Fruit fly (Drosophila melanogaster) whole organism, wandering third instar larva: ENCODE results near the gene Uch.
A peak's percentile ranks its signal among the peaks of the same experiment; 100 is the strongest.

Experiments
- Abd-B ChIP-seq: fragments of >200 bp; optimal IDR thresholded peaks from 2 replicates; lab custom pipeline; 2017; ENCODE audit warnings: missing biosample characterization, missing genetic modification characterization
- CG32264 ChIP-seq: fragments of 200-800 bp; sonication (Bioruptor generic); optimal IDR thresholded peaks from 2 replicates; lab custom pipeline; 2016; ENCODE audit warnings: missing biosample characterization, missing genetic modification characterization
- CG9705 ChIP-seq: fragments of 200-800 bp; sonication (Bioruptor generic); optimal IDR thresholded peaks from 2 replicates; lab custom pipeline; 2018; ENCODE audit warnings: missing biosample characterization, mild to moderate bottlenecking, missing genetic modification characterization
- CrebA ChIP-seq: fragments of 200-800 bp; sonication (Bioruptor generic); optimal IDR thresholded peaks from 2 replicates; lab custom pipeline; 2016; ENCODE audit warnings: missing biosample characterization, mild to moderate bottlenecking, missing genetic modification characterization, borderline replicate concordance
- Dfd ChIP-seq: fragments of >200 bp; optimal IDR thresholded peaks from 2 replicates; lab custom pipeline; 2017; ENCODE audit warnings: missing biosample characterization, missing genetic modification characterization
- Dif ChIP-seq: fragments of 200-275, 200-300 bp; sonication (Bioruptor generic); optimal IDR thresholded peaks from 2 replicates; lab custom pipeline; 2018; ENCODE audit warnings: missing biosample characterization, missing genetic modification characterization; ENCODE audit not compliant: partially characterized antibody
- HLH106 ChIP-seq: fragments of 200-800 bp; optimal IDR thresholded peaks from 3 replicates; lab custom pipeline; 2019; ENCODE audit warnings: missing biosample characterization, mild to moderate bottlenecking, missing genetic modification characterization, moderate library complexity
- Hnf4 ChIP-seq: fragments of 200-800 bp; sonication (Bioruptor generic); optimal IDR thresholded peaks from 2 replicates; lab custom pipeline; 2016; ENCODE audit warnings: missing biosample characterization, mild to moderate bottlenecking, missing genetic modification characterization
- Hr83 ChIP-seq: fragments of 200-300 bp; sonication (Bioruptor generic); optimal IDR thresholded peaks from 2 replicates; lab custom pipeline; 2016; ENCODE audit warnings: missing biosample characterization, mild to moderate bottlenecking, missing genetic modification characterization, moderate library complexity; ENCODE audit not compliant: poor library complexity, severe bottlenecking
- Jra ChIP-seq: sonication (Bioruptor generic); optimal IDR thresholded peaks from 2 replicates; lab custom pipeline; 2016; ENCODE audit warnings: missing biosample characterization, missing genetic modification characterization
- Mio ChIP-seq: sonication (Bioruptor generic); optimal IDR thresholded peaks from 2 replicates; lab custom pipeline; 2016; ENCODE audit warnings: missing biosample characterization, missing genetic modification characterization
- Myc ChIP-seq: fragments of >200 bp; optimal IDR thresholded peaks from 2 replicates; lab custom pipeline; 2017
- N ChIP-seq: fragments of >200 bp; optimal IDR thresholded peaks from 2 replicates; lab custom pipeline; 2018; ENCODE audit warnings: missing biosample characterization, missing external identifiers, missing genetic modification characterization
- OdsH ChIP-seq: fragments of 200-800 bp; sonication (Bioruptor generic); optimal IDR thresholded peaks from 2 replicates; lab custom pipeline; 2016; ENCODE audit warnings: missing biosample characterization, mild to moderate bottlenecking, missing genetic modification characterization
- Rel ChIP-seq, 2 experiments: fragments of 200-800 bp; sonication (Bioruptor generic) in 1 of 2; optimal IDR thresholded peaks; 2 replicates in 1 of 2; 3 replicates in 1 of 2; lab custom pipeline; 2016 to 2019; ENCODE audit warnings: mild to moderate bottlenecking in 2 of 2, missing biosample characterization in 2 of 2, missing genetic modification characterization in 2 of 2, moderate library complexity in 1 of 2
- Sp1 ChIP-seq: fragments of 200-800 bp; sonication (Bioruptor generic); optimal IDR thresholded peaks from 3 replicates; lab custom pipeline; 2019; ENCODE audit warnings: missing biosample characterization, mild to moderate bottlenecking, missing genetic modification characterization, moderate library complexity
- Vsx2 ChIP-seq: fragments of 200-300, 225-300 bp; sonication (Bioruptor generic); optimal IDR thresholded peaks from 2 replicates; lab custom pipeline; 2018; ENCODE audit warnings: missing biosample characterization, missing genetic modification characterization; ENCODE audit not compliant: partially characterized antibody
- br ChIP-seq: fragments of 200-800 bp; sonication (Bioruptor generic); optimal IDR thresholded peaks from 2 replicates; lab custom pipeline; 2016; ENCODE audit warnings: missing biosample characterization, missing genetic modification characterization
- dl ChIP-seq, 2 experiments: fragments of 175-275, 200-275 bp in 1 of 2; fragments of 200-275 bp in 1 of 2; sonication (Bioruptor generic); optimal IDR thresholded peaks; lab custom pipeline; 2018; ENCODE audit warnings: mild to moderate bottlenecking in 2 of 2, missing biosample characterization in 2 of 2, missing genetic modification characterization in 2 of 2, moderate library complexity in 2 of 2; ENCODE audit not compliant: partially characterized antibody in 2 of 2, insufficient read depth in 1 of 2
- dmrt93B ChIP-seq: fragments of 200-800 bp; sonication (Bioruptor generic); optimal IDR thresholded peaks from 2 replicates; lab custom pipeline; 2018; ENCODE audit warnings: missing biosample characterization, mild to moderate bottlenecking, missing genetic modification characterization
- ey ChIP-seq: fragments of 200-800 bp; sonication (Bioruptor generic); optimal IDR thresholded peaks from 2 replicates; lab custom pipeline; 2016; ENCODE audit warnings: missing biosample characterization, missing genetic modification characterization
- foxo ChIP-seq, 2 experiments: fragments of 200-800 bp; sonication (Bioruptor generic); optimal IDR thresholded peaks; 2 replicates in 1 of 2; 3 replicates in 1 of 2; lab custom pipeline; 2016 to 2017; ENCODE audit warnings: missing biosample characterization in 2 of 2, missing genetic modification characterization in 2 of 2
- fru ChIP-seq: fragments of 200-800 bp; sonication (Bioruptor generic); optimal IDR thresholded peaks from 3 replicates; lab custom pipeline; 2016; ENCODE audit warnings: missing biosample characterization, mild to moderate bottlenecking, missing genetic modification characterization
- h ChIP-seq: fragments of 200-800 bp; sonication (Bioruptor generic); optimal IDR thresholded peaks from 3 replicates; lab custom pipeline; 2016; ENCODE audit warnings: missing biosample characterization, mild to moderate bottlenecking, missing genetic modification characterization
- jim ChIP-seq: fragments of 175-275, 200-325 bp; sonication (Bioruptor generic); optimal IDR thresholded peaks from 2 replicates; lab custom pipeline; 2016; ENCODE audit warnings: missing biosample characterization, mild to moderate bottlenecking, missing genetic modification characterization
- lola ChIP-seq: fragments of >200 bp; optimal IDR thresholded peaks from 2 replicates; lab custom pipeline; 2017; ENCODE audit warnings: missing biosample characterization, missing genetic modification characterization
- psq ChIP-seq: fragments of 200-800 bp; sonication (Bioruptor generic); optimal IDR thresholded peaks from 3 replicates; lab custom pipeline; 2017; ENCODE audit warnings: missing biosample characterization, mild to moderate bottlenecking, missing genetic modification characterization, moderate library complexity
- rgr ChIP-seq: fragments of 200-800 bp; sonication (Bioruptor generic); optimal IDR thresholded peaks from 3 replicates; lab custom pipeline; 2016; ENCODE audit warnings: missing biosample characterization, mild to moderate bottlenecking, missing genetic modification characterization
- sage ChIP-seq: fragments of 200-800 bp; sonication (Bioruptor generic); optimal IDR thresholded peaks from 2 replicates; lab custom pipeline; 2016; ENCODE audit warnings: missing biosample characterization, mild to moderate bottlenecking, missing genetic modification characterization
- sv ChIP-seq: fragments of 200-800 bp; sonication (Bioruptor generic); optimal IDR thresholded peaks from 3 replicates; lab custom pipeline; 2016; ENCODE audit warnings: missing biosample characterization, missing genetic modification characterization
- tai ChIP-seq: sonication (Bioruptor generic); optimal IDR thresholded peaks from 2 replicates; lab custom pipeline; 2016; ENCODE audit warnings: missing biosample characterization, missing genetic modification characterization
- usp ChIP-seq: fragments of >200 bp; optimal IDR thresholded peaks from 2 replicates; lab custom pipeline; 2017; ENCODE audit warnings: missing biosample characterization, missing genetic modification characterization
- woc ChIP-seq: sonication (Bioruptor generic); optimal IDR thresholded peaks from 2 replicates; lab custom pipeline; 2016; ENCODE audit warnings: missing biosample characterization, mild to moderate bottlenecking, missing genetic modification characterization

Uch gene

dm6 chr2L:2192123-2192601 lies 21.8 kb downstream of the Uch start, which contains the start of gene CG10874:
TSS of gene CG10874 (minus strand) at chr2L:2192386.
- TF ChIP-seq CG32264 (GFP tag; lab: Kevin White, UChicago) (no peak), Rel (GFP tag; optimal IDR thresholded peaks at IDR 0.05; lab: Kevin White, UChicago) (no peak), Rel (tag; optimal IDR thresholded peaks at IDR 0.05; lab: Kevin White, UChicago) (peak; percentile 30), Vsx2 (GFP tag; lab: Kevin White, UChicago) (peak; percentile 98), CrebA (GFP tag; lab: Kevin White, UChicago) (no peak), dl (GFP tag; optimal IDR thresholded peaks at IDR 0.05; lab: Kevin White, UChicago; ENCODE audit: insufficient read depth in 1 of 2, partially characterized antibody in 2 of 2) (peak in 1 of 2 experiments; percentile 58), Dif (GFP tag; lab: Kevin White, UChicago) (peak; percentile 89), Hr83 (GFP tag; lab: Kevin White, UChicago) (no peak)

- TF ChIP-seq HLH106 (tag; lab: Kevin White, UChicago) (no peak), ey (GFP tag; lab: Kevin White, UChicago) (no peak), Abd-B (no peak), Dif (GFP tag; lab: Kevin White, UChicago) (no peak), jim (no peak), lola (no peak), usp (GFP tag; lab: Kevin White, UChicago) (no peak), woc (GFP tag; lab: Kevin White, UChicago) (no peak), Dfd (GFP tag; lab: Kevin White, UChicago) (no peak), sage (GFP tag; lab: Kevin White, UChicago) (no peak), sv (GFP tag; lab: Kevin White, UChicago) (no peak), h (GFP tag; lab: Kevin White, UChicago) (no peak)
Observed at dm6 chr2L:2191404-2191803, 22.6 kb downstream of the Uch start.

dm6 chr2L:2190684-2191083 lies 23.3 kb downstream of the Uch start:
- no peak for TF ChIP-seq OdsH (GFP tag; lab: Kevin White, UChicago)
- peak; percentile 11 for TF ChIP-seq rgr
- no peak for TF ChIP-seq foxo (GFP tag; optimal IDR thresholded peaks at IDR 0.05; lab: Kevin White, UChicago)
- TF ChIP-seq Jra (GFP tag; lab: Kevin White, UChicago), result no peak
- TF ChIP-seq Rel (GFP tag; optimal IDR thresholded peaks at IDR 0.05; lab: Kevin White, UChicago), result no peak
- TF ChIP-seq Rel (tag; optimal IDR thresholded peaks at IDR 0.05; lab: Kevin White, UChicago), result peak; percentile 87
- TF ChIP-seq h (GFP tag; lab: Kevin White, UChicago), result peak; percentile 18
- no peak for TF ChIP-seq Hr83 (GFP tag; lab: Kevin White, UChicago)
- TF ChIP-seq jim, result no peak
- no peak for TF ChIP-seq tai

dm6 chr2L:2189100-2189499 lies 24.9 kb downstream of the Uch start:
- TF ChIP-seq foxo (GFP tag; optimal IDR thresholded peaks at IDR 0.05; lab: Kevin White, UChicago) (peak in 1 of 2 experiments; percentile 73), Sp1 (GFP tag; lab: Kevin White, UChicago) (peak; percentile 41), OdsH (GFP tag; lab: Kevin White, UChicago) (peak; percentile 62), lola (no peak), psq (peak; percentile 59), rgr (peak; percentile 62), HLH106 (tag; lab: Kevin White, UChicago) (peak; percentile 70), Hnf4 (GFP tag; lab: Kevin White, UChicago) (peak; percentile 45), ey (GFP tag; lab: Kevin White, UChicago) (peak; percentile 64), woc (GFP tag; lab: Kevin White, UChicago) (peak; percentile 32), Mio (GFP tag; lab: Kevin White, UChicago) (no peak), h (GFP tag; lab: Kevin White, UChicago) (peak; percentile 75), dmrt93B (GFP tag; lab: Kevin White, UChicago) (peak; percentile 48), N (GFP tag; lab: Kevin White, UChicago) (no peak), CG9705 (GFP tag; lab: Kevin White, UChicago) (no peak), Myc (lab: Kevin White, UChicago) (no peak), fru (GFP tag; lab: Kevin White, UChicago) (peak; percentile 77), br (peak; percentile 65), CG32264 (GFP tag; lab: Kevin White, UChicago) (peak; percentile 37)
